Worm (Caenorhabditis elegans) whole organism, L4/young adult: ENCODE measurements around the gene gldi-7.

Experiments used
- W03F9.2 ChIP-seq: fragments of 150-350 bp; optimal IDR thresholded peaks from 2 replicates; lab custom pipeline; 2014; ENCODE audit warnings: missing biosample characterization, missing genetic modification characterization
- dao-5 ChIP-seq: sonication (generic microtip); optimal IDR thresholded peaks from 2 replicates; lab custom pipeline; 2016; ENCODE audit warnings: missing genotype, missing genetic modification characterization, moderate library complexity, missing compliant biosample characterization
- him-1 ChIP-seq: sonication (generic microtip); optimal IDR thresholded peaks from 2 replicates; lab custom pipeline; 2016; ENCODE audit warnings: missing genotype, missing genetic modification reagents, missing genetic modification characterization, missing compliant biosample characterization

gldi-7 gene

DNA sequence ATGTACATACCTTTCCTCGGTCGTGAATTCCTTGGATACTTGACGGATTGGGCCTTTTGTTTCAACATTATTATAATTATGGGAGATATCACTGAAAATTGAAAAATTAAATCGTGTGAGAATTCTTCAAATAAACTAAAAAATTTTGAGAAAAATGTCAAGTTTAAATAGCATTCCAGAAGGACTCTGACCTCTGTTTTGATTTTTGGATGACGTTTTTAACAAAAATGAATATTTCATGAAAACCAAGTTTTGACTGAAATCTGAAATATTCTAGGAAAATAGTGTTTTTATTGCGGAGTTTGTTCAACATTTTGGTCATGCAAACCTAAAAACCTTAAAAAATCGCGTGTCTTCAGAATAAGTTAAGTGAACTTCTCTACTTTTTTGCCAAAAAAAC lies 25.1 kb upstream of the gldi-7 start, which contains the start of gene glb-27:
Gene glb-27, minus strand, starts transcription at position 101 of the 400 bp plus-strand sequence.
- TF ChIP-seq dao-5 (tag; lab: Kevin White, UChicago) (no peak), him-1 (tag; lab: Kevin White, UChicago) (no peak), W03F9.2 (tag; lab: Kevin White, UChicago) (no peak)

DNA sequence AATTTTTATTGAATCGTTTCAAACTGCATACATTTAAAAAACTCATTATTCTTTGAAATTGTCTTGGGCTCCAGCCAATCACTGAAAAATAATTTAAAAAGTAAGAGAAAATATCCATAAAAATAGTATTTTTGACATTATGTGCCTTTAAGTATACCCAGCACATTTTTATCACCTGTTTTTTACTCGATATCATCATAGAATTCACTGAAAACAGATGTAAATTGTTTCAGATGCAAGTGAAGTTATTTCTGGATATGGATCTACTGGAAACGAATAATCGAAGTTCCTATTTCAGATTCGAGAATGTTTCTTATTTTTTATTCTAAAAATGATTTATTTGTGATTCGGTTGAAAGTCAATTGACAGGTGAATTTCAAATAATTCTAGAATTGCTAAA lies 23.5 kb upstream of the gldi-7 start:
- no peak for TF ChIP-seq W03F9.2 (tag; lab: Kevin White, UChicago)
- TF ChIP-seq dao-5 (tag; lab: Kevin White, UChicago) = no peak
- TF ChIP-seq him-1 (tag; lab: Kevin White, UChicago) = no peak

DNA sequence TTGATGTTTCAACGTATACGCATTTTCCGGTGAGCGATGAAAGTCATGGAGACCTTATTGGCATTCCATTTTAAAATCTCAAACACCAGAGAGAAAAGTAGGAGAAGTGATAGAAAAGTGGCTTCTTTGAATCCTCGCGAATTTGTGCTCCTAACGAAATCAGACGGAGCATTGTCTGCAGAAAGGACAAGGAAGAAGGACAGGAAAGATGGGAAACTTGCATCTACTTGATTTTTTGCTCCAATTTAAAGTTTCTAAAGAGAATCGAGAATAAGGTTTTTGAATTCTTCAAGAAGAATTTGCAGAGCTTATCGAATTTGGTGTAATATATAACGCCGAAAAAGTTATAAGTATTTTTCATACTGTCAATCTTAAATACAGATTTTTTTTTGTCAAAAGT lies 20.1 kb upstream of the gldi-7 start:
- TF ChIP-seq dao-5 (tag; lab: Kevin White, UChicago) (no peak), him-1 (tag; lab: Kevin White, UChicago) (no peak), W03F9.2 (tag; lab: Kevin White, UChicago) (no peak)

DNA sequence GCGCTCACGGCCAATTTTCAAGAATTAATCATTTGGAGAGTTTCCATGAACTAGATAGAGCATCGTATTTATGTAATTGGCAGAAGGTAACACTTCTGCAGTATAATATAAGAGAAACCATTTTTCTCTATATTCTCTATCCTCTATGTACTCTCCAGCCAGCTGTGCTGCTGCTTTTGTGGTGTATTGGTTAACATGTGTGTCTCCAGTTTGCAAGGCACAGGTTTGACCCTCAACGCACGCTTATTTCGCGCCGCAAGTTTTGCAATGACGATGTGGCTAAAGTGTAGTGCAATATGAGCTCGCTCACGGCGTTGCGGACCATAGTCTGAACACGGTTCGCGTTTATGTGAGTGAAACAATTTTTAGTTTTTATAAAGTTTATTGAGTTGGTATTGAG lies 16.0 kb upstream of the gldi-7 start:
- TF ChIP-seq him-1 (tag; lab: Kevin White, UChicago) (peak; percentile 76), dao-5 (tag; lab: Kevin White, UChicago) (peak; percentile 92), W03F9.2 (tag; lab: Kevin White, UChicago) (no peak)

DNA sequence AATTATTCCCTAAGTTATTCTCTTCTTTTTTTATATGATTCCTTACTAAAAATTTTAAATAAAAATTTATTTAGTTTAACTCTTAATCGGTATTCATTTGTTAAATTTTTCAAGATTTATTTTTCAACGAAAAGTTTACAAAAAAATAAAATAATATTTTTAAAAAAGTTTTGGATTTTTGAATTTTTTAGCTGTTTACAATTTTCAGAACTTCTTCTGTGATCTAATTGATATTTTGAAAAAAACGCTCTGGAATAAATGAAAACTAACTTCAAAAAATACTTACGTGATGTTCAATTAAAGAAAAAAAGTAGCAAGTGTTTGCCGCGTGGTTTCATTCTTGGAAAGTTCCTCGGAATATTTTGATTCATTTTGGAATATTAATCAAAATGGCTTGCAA lies 14.3 kb upstream of the gldi-7 start, which contains the start of gene decr-1.2:
Gene decr-1.2, plus strand, starts transcription at position 301 of the 400 bp plus-strand sequence.
- no peak for TF ChIP-seq W03F9.2 (tag; lab: Kevin White, UChicago)
- no peak for TF ChIP-seq him-1 (tag; lab: Kevin White, UChicago)
- no peak for TF ChIP-seq dao-5 (tag; lab: Kevin White, UChicago)

DNA sequence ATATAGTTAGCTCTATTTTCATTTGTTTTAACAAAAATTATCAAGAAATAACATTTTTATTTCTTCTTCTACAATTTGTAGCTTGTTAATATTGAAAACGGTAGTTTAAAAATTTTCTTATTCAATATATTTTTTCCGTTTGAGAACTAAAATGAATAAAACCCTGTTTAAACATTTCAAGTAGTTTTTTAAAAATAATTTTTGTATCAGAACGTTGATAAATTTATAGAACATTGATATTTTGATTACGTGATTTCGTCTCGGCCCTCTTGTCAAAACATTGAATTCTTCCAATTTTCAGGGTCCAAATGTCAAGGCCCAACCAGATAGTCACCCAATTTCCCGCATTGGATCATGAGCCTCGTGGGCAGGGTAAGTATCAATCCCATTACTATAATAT lies 9.4 kb upstream of the gldi-7 start, which contains the start of gene pqn-73:
Gene pqn-73, plus strand, starts transcription at position 301 of the 400 bp plus-strand sequence.
- no peak for TF ChIP-seq W03F9.2 (tag; lab: Kevin White, UChicago)
- TF ChIP-seq dao-5 (tag; lab: Kevin White, UChicago) = no peak
- no peak for TF ChIP-seq him-1 (tag; lab: Kevin White, UChicago)

DNA sequence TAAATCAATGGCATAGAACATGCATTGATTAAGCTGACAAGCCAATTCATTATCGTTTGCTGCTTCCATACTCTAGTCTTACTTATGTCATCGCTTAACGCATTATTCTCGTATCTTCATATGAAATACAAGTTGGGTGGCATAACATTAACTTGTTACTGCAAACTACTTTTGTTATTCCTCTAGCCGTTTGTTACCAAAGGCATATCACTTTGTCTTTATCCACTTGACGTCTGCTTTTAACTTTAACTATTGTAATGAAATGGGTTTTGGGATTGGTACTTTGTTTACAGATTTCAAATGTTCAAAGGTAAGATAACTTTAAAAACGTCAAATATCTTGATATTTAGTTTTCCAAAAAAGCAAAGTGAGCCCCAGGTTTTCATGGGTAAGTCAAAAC lies 5.0 kb upstream of the gldi-7 start, which contains the start of gene W01C9.2:
Gene W01C9.2, plus strand, starts transcription at position 301 of the 400 bp plus-strand sequence.
- TF ChIP-seq W03F9.2 (tag; lab: Kevin White, UChicago) (no peak), him-1 (tag; lab: Kevin White, UChicago) (no peak), dao-5 (tag; lab: Kevin White, UChicago) (no peak)

DNA sequence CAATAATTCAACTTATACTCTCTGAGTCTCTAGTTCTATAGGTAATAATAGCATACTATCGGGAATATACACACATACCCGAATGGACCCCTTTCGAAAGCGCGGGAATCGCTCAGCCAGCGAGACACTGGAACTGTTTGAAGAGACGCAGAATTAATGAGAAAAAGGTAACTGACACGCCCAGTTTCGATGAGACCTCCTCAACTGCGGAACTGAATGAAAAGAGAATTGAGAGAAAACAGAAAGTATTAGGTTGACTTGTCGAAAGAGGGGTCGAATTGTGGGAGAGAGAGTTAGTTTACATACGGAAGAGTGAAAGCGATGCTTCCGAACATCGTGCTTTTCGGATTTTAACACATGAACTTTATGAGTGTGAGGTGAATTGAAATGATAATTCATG lies 993 bp upstream of the gldi-7 start:
- TF ChIP-seq him-1 (tag; lab: Kevin White, UChicago) (no peak), W03F9.2 (tag; lab: Kevin White, UChicago) (no peak), dao-5 (tag; lab: Kevin White, UChicago) (no peak)

DNA sequence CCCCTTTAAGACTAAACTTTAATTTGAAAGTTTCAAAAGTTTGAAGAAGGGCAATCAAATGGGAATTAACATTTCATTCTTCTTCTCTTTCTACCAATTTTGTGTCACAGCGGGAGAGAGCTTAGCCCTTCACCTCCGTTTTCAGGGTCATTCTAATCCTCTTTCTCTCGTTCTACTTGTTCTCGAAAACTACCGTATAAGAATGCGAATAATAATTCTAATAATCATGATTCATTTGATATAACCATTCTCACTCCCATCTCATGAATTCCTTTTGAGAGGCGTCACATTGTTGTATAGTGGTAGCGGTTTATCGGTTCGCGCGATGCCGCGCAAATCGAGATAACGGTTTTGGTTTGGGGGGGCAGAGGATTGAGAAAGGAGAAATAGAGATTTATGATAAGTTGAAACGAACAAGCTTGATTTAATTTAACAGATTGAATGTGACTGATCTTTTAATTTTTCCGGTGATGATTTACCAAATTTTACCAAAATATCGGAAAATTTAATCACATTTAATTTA lies 1.8 kb downstream of the gldi-7 start:
- TF ChIP-seq dao-5 (tag; lab: Kevin White, UChicago) (no peak), W03F9.2 (tag; lab: Kevin White, UChicago) (no peak), him-1 (tag; lab: Kevin White, UChicago) (no peak)

DNA sequence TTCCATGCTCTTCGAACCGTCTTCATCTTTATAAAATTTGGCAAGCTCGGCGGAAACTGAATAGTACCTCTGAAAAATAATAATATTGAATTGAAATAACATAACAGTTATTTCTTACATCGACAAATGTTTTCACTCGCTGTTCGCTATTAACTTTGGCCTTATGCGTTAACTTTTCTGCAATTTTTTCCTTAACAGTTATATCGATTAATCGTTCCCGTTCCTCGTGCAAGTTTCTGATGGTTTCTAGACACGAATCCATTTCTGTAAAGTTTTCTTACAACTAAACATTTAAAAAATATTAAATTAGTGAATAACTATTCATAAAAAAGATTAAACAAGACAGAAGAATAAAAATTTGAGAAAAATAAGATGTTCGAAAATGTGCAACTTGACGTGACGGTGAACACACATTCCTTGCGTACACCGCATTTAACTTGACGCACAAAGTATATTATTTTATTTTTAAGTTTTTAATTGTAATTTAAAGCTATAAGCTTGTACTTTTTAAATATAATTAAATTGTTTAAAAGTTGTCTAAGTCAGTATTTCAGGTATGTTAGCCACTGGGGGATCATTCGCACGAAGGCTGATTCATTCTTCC lies 5.8 kb downstream of the gldi-7 start, which contains the start of the genes prp-9 and mrps-18B:
Gene prp-9, minus strand, starts transcription at position 264 of the 604 bp plus-strand sequence.
Gene mrps-18B, plus strand, starts transcription at position 549 of the 604 bp plus-strand sequence.
- peak; percentile 82 for TF ChIP-seq W03F9.2 (tag; lab: Kevin White, UChicago)
- no peak for TF ChIP-seq him-1 (tag; lab: Kevin White, UChicago)
- no peak for TF ChIP-seq dao-5 (tag; lab: Kevin White, UChicago)

DNA sequence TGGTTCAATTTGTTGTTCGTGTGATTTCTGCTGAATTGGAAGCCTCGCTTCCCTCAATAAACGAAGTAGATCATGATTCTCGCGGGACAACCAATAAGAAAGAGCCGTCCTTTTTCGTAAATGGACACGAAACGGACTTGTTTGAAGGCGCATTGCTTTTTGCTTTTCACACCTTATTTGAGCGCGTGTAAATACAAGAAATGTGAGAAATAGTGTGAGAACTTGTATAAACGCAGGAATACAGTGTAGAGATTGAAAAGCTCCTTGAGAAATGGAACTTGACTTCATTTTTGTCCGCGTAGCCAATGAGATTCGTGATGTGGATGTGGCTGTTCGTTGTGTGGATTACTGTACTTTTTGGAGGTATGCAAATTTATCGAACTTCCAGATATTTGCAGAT lies 10.4 kb downstream of the gldi-7 start, which contains the start of gene cht-2:
Gene cht-2, plus strand, starts transcription at position 301 of the 400 bp plus-strand sequence.
- TF ChIP-seq W03F9.2 (tag; lab: Kevin White, UChicago) = no peak
- TF ChIP-seq dao-5 (tag; lab: Kevin White, UChicago) = no peak
- TF ChIP-seq him-1 (tag; lab: Kevin White, UChicago) = no peak

DNA sequence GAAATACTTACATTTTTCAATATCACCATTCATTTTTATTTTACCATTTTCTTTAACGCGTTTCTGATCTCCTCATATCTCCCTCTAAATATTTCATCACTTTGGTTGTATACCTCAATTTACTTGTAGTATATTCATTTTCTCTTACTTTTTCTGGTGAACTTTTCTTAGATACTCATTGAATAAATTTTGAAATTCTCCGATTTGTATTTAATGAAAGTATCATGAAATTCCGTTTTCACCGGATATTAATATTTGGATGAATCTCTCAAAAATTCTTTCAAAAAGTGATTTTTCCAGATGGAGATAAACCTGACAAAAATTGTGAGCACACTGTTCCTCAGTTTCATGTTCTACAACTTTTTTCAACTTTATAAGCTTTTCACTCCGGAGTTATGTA lies 12.8 kb downstream of the gldi-7 start, which contains the start of gene T13H5.8:
Gene T13H5.8, plus strand, starts transcription at position 301 of the 400 bp plus-strand sequence.
- TF ChIP-seq W03F9.2 (tag; lab: Kevin White, UChicago) = no peak

DNA sequence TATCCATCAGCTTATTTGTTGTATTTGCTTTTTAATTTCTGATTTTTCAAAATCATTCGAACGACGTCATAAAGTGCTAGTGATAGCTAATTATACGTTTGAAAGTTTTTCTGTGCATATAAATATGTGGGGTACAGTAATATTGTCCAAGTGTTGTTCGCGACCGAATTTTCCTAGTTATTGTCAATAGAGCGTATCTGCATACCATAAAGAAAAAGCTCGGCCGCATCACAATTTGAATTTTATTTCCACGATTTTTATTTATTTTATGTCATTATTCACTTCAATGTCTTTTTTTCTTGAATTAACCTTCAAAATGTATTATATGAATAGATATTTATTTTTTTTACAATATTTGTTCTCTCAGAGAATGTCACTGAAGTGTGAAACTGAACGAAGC lies 14.2 kb downstream of the gldi-7 start, which contains the start of gene rnh-2:
Gene rnh-2, plus strand, starts transcription at position 368 of the 400 bp plus-strand sequence.
- TF ChIP-seq dao-5 (tag; lab: Kevin White, UChicago) = no peak
- peak; percentile 16 for TF ChIP-seq him-1 (tag; lab: Kevin White, UChicago)
- peak; percentile 88 for TF ChIP-seq W03F9.2 (tag; lab: Kevin White, UChicago)
